Fruit fly (Drosophila melanogaster) S2 (cell line): Measurements from ENCODE around the gene CG10996.

Source experiments
- CG8478 ChIP-seq: fragments of >200 bp; optimal IDR thresholded peaks from 2 replicates; lab custom pipeline; 2018
- CTCF ChIP-seq, 2 experiments: fragments of >200 bp; optimal IDR thresholded peaks; 2 replicates each; lab custom pipeline; 2018

CG10996 gene

DNA sequence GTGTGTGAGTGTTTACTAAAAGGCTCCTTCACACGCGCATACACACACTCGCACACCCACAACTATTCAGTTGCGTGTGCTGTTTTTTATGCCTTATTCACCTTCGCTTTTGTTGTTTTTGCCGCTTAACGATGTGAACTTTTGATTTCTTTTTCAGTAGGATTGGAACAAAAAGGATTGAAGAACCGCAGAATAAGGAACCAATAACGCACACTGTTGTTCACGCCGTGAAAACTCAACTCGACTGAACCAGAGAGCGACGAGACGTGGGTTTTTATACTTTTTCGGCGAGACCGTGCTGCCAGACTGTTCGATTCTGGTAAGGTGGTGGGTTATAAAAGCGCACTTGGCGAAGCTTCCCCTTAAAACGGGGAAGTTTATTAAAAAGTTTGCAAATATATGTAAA, 42.3 kb downstream of the CG10996 start, which contains the start of gene Pdcd4:
Gene Pdcd4, minus strand, starts transcription at position 255 of the 406 bp plus-strand sequence.
- TF ChIP-seq CG8478 (lab: Kevin White, UChicago) (no peak), CTCF (optimal IDR thresholded peaks at IDR 0.05; lab: Kevin White, UChicago) (no peak)

dm6 chrX:13754476-13754875, 43.0 kb downstream of the CG10996 start:
- TF ChIP-seq CG8478 (lab: Kevin White, UChicago), result no peak
- TF ChIP-seq CTCF (optimal IDR thresholded peaks at IDR 0.05; lab: Kevin White, UChicago), result no peak

DNA sequence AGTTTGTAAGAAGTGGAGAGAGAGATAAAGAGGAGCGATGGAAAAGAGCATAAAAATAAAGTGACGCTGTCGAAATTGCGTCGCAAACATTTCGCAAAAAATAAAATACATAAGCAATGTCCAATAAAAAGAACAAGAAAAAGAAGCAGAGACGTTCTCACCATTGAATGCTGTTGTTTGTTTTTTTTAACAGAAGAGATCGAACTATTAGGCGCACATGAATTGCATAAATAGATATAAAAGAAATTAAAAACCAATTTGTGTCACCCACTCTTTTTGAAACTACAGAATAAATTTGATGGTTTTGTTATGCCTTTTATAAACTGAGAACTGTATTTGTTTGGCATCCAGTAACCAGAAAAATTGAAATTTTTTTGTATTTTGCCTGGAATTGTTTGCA, 43.7 kb downstream of the CG10996 start:
- TF ChIP-seq CG8478 (lab: Kevin White, UChicago), result no peak

dm6 chrX:13753101-13753758, 44.2 kb downstream of the CG10996 start:
- TF ChIP-seq CG8478 (lab: Kevin White, UChicago), result no peak
- no peak for TF ChIP-seq CTCF (optimal IDR thresholded peaks at IDR 0.05; lab: Kevin White, UChicago)

dm6 chrX:13752543-13753046, 44.8 kb downstream of the CG10996 start:
- TF ChIP-seq CG8478 (lab: Kevin White, UChicago) (no peak), CTCF (optimal IDR thresholded peaks at IDR 0.05; lab: Kevin White, UChicago) (no peak)

- TF ChIP-seq CG8478 (lab: Kevin White, UChicago) (no peak), CTCF (optimal IDR thresholded peaks at IDR 0.05; lab: Kevin White, UChicago) (no peak)
Measured at dm6 chrX:13749873-13750241, 47.6 kb downstream of the CG10996 start.

dm6 chrX:13748906-13749872, 48.2 kb downstream of the CG10996 start:
- TF ChIP-seq CG8478 (lab: Kevin White, UChicago) (no peak), CTCF (optimal IDR thresholded peaks at IDR 0.05; lab: Kevin White, UChicago) (no peak)

- TF ChIP-seq CG8478 (lab: Kevin White, UChicago) (no peak), CTCF (optimal IDR thresholded peaks at IDR 0.05; lab: Kevin White, UChicago) (no peak)
Measured at dm6 chrX:13747635-13748467, 49.6 kb downstream of the CG10996 start.

dm6 chrX:13747052-13747451, 50.4 kb downstream of the CG10996 start:
- TF ChIP-seq CTCF (optimal IDR thresholded peaks at IDR 0.05; lab: Kevin White, UChicago) (no peak), CG8478 (lab: Kevin White, UChicago) (no peak)
